Worm (Caenorhabditis elegans) whole organism, late embryonic: Measurements from ENCODE around the gene F59A6.10.

Experiments used
- ama-1 ChIP-seq: fragments of 150-350 bp; optimal IDR thresholded peaks from 2 replicates; lab custom pipeline; 2014
- ceh-9 ChIP-seq: sonication (generic microtip); optimal IDR thresholded peaks from 2 replicates; lab custom pipeline; 2016; ENCODE audit warnings: mild to moderate bottlenecking, missing genetic modification characterization, inconsistent platforms, missing compliant biosample characterization
- nfya-1 ChIP-seq: sonication (generic microtip); optimal IDR thresholded peaks from 2 replicates; lab custom pipeline; 2017; ENCODE audit warnings: missing genetic modification characterization, mild to moderate bottlenecking, missing compliant biosample characterization, antibody characterized with exemption, moderate library complexity
- nhr-11 ChIP-seq: fragments of 150-350 bp; optimal IDR thresholded peaks from 2 replicates; lab custom pipeline; 2014; ENCODE audit warnings: missing biosample characterization, missing genetic modification characterization
- tbx-2 ChIP-seq: sonication (generic microtip); optimal IDR thresholded peaks from 2 replicates; lab custom pipeline; 2016; ENCODE audit warnings: missing genetic modification characterization, missing compliant biosample characterization

DNA sequence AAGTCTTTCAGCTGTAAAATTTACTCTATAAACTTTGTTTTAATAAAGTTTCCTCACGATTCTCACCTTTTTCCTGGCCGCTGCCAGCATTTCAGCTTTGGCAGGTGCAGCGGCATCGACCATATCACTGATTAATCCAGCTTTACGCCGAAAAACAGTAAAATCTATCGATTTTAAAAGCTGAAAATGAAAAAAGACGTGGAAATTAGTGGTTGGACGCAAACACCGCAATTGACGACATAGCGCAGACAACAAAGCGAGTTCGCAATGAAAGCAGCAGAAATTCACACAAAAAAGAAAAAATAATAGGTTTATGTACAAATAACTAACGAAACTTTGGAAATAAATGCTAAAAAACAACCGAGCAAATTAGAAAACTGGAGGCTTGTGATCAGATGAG is 36.2 kb downstream of the F59A6.10 start, which contains the start of gene golg-2:
- TF ChIP-seq nhr-11 (tag; lab: Kevin White, UChicago) = no peak
- no peak for TF ChIP-seq nfya-1
- TF ChIP-seq ama-1 = no peak
- no peak for TF ChIP-seq ceh-9 (tag; lab: Kevin White, UChicago)
- no peak for TF ChIP-seq tbx-2 (tag; lab: Kevin White, UChicago)
